Worm (Caenorhabditis elegans): ENCODE measurements around the gene str-171.

ce11 chrV:15099447-15099846, 32.9 kb downstream of the str-171 start, which contains the start of gene C01G10.1:
- no peak for TF ChIP-seq flt-1 (GFP tag; IDR thresholded peaks at IDR 0.05)
- no peak for TF ChIP-seq ref-1 (GFP tag; conservative IDR thresholded peaks at IDR 0.05)
